Worm (Caenorhabditis elegans) whole organism, L4/young adult: ENCODE measurements around the gene sec-23.

Experiments
- W03F9.2 ChIP-seq: fragments of 150-350 bp; optimal IDR thresholded peaks from 2 replicates; lab custom pipeline; 2014; ENCODE audit warnings: missing biosample characterization, missing genetic modification characterization
- dao-5 ChIP-seq: sonication (generic microtip); optimal IDR thresholded peaks from 2 replicates; lab custom pipeline; 2016; ENCODE audit warnings: missing genotype, missing genetic modification characterization, moderate library complexity, missing compliant biosample characterization
- him-1 ChIP-seq: sonication (generic microtip); optimal IDR thresholded peaks from 2 replicates; lab custom pipeline; 2016; ENCODE audit warnings: missing genotype, missing genetic modification reagents, missing genetic modification characterization, missing compliant biosample characterization

The sec-23 gene

DNA sequence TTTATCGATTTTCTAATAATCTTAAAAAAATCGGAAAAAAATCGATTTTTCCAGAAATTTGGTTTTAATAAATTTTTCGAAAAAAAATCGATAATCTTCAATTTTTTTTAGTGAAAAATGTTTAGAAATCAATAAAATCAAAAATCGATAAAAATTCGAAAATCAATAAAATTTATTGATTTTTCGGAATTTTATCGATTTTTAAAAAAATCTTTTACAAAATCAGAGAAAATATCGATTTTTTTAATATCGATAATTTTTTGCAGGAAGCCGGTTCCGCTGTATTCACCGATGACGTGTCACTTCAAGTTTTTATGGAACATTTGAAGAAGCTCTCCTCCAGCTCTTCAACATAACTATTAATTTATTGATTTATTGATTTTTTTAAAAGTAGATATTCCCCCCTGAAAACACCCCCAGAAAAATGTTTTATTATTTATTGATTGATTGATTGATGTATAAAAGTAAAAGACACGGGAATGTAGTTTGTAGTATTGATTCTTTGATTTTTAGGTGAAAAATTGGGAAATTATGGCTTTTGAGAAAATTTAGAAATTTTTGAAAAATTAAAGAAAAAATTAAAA lies 14.2 kb downstream of the sec-23 start:
- TF ChIP-seq W03F9.2 (no peak), dao-5 (no peak), him-1 (no peak)

ce11 chrV:20119770-20120169 lies 28.7 kb downstream of the sec-23 start:
- no peak for TF ChIP-seq W03F9.2
- no peak for TF ChIP-seq dao-5
- no peak for TF ChIP-seq him-1

- TF ChIP-seq him-1: no peak
- TF ChIP-seq dao-5: no peak
- no peak for TF ChIP-seq W03F9.2
Observed at ce11 chrV:20120623-20121165, 29.6 kb downstream of the sec-23 start, which contains the start of gene ncx-1. ncx-1 (minus strand) TSS chrV:20120673.

ce11 chrV:20123010-20123409 lies 31.9 kb downstream of the sec-23 start:
- TF ChIP-seq W03F9.2 (no peak), him-1 (no peak), dao-5 (no peak)

DNA sequence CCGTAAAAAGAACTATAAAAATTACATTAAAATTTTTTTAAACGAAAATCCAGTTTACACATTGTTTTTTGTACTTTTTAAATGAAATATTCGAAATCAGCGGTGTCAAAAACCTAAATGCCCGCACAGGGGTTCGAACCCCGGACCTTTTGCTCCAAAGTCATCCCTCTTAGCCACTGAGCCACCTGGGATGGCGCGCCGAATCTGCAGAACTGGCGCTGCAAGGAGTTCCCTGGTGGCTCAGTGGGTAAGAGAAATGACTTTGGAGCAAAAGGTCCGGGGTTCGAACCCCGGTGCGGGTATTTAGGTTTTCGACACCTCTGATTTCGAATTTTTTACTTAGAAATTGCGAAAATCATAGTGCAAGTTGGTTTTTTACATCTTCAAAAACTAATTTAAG lies 32.6 kb downstream of the sec-23 start:
- TF ChIP-seq W03F9.2 (no peak), him-1 (no peak), dao-5 (no peak)

ce11 chrV:20124393-20124792 lies 33.3 kb downstream of the sec-23 start:
- TF ChIP-seq dao-5 (no peak), him-1 (no peak), W03F9.2 (no peak)

DNA sequence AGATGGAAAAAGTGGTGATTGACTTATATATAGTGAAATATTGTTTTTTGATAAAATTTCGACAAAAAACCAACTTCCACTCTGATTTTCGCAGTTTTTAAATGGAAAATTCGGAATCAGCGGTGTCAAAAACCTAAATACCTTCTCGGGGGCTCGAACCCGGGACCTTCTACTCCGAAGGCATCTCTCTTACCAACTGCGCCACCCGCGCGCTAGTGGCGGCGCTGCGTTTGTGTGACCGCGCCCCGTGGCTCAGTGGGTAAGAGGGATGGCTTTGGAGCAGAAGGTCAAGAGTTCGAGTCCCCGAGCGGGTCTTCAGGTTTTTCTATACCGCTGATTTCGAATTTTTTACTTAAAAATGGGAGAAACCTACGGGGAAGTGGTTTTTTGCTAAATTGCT lies 34.1 kb downstream of the sec-23 start:
- TF ChIP-seq W03F9.2 (no peak), dao-5 (no peak), him-1 (no peak)

- TF ChIP-seq him-1: no peak
- TF ChIP-seq dao-5: no peak
- TF ChIP-seq W03F9.2: no peak
Observed at ce11 chrV:20126637-20127036, 35.6 kb downstream of the sec-23 start.

- TF ChIP-seq him-1: no peak
- TF ChIP-seq dao-5: no peak
- TF ChIP-seq W03F9.2: no peak
Observed at ce11 chrV:20127543-20127942, 36.5 kb downstream of the sec-23 start.

DNA sequence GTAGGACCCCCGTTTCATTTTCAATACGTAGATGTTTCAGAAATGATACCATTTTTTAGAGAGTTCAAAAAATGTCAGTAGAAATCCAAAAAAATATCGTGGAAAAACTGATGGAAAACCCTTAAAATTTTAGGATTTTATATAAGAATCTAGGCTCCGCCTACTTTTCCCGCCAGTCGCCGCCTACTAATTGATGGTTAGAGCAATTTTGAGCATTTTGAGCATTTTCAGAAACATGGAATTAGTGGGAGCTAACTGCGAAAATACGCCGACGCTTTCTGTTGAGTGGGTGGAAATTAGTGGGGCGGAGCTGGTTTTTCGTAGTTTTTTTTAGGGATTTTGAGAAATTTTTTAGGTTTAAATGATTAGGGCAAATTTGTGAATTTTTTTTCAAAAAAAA lies 42.1 kb downstream of the sec-23 start, which contains the start of gene ssu-1:
Gene ssu-1 (minus strand): TSS at position 101 of the 400 bp plus-strand sequence.
- TF ChIP-seq W03F9.2 (no peak), him-1 (no peak), dao-5 (no peak)

DNA sequence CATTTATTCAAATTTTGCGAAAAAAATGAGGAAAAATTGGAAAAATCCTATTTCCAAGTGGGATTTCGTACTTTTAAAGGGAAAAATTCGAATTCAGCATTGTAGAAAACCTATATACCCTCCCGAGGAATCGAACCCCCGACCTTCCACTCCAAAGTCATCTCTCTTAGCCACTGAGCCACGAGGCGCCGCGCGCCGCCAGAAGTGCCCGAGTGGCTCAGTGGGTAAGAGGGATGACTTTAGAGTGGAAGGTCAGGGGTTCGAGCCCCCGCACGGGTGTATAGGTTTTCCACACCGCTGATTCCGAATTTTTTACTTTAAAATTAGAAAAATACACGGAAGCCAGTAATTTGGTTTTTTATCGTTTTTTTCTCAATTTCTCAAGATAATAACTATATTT lies 43.7 kb downstream of the sec-23 start:
- TF ChIP-seq dao-5: no peak
- no peak for TF ChIP-seq W03F9.2
- TF ChIP-seq him-1: no peak

- no peak for TF ChIP-seq him-1
Observed at ce11 chrV:20135247-20135646, 44.2 kb downstream of the sec-23 start, which contains the start of gene Y113G7A.22. Y113G7A.22 (minus strand) TSS chrV:20135347.

DNA sequence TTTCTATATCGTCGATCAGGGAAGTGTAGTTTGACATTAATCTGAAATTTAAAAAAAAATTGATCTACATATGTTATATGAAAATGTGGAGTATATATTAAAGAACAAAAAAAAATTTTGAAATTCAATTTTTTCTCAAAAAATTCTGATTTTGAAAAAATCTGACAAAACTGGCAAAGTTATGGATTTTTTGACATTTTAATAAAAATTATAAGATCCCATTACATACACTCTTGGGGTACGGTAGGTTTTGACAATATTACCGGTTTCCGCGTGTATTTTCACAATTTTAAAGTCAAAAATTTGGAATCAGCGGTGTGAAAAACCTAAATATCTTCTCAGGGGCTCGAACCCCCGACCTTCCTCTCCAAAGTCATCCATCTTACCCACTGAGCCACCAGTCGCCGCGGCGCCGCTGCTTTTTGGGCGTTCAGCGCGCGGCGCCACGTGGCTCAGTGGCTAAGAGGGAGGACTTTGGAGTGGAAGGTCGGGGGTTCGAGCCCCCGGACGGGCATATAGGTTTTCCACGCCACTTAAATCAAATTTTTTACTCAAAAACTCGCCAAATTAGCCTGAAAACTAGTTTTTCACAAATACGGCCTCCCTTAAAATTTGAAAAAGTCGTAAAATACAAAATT lies 47.5 kb downstream of the sec-23 start, which contains the start of gene Y113G7A.14:
Gene Y113G7A.14 (minus strand): TSS at position 51 of the 638 bp plus-strand sequence.
- no peak for TF ChIP-seq dao-5
- TF ChIP-seq him-1: no peak
- no peak for TF ChIP-seq W03F9.2

DNA sequence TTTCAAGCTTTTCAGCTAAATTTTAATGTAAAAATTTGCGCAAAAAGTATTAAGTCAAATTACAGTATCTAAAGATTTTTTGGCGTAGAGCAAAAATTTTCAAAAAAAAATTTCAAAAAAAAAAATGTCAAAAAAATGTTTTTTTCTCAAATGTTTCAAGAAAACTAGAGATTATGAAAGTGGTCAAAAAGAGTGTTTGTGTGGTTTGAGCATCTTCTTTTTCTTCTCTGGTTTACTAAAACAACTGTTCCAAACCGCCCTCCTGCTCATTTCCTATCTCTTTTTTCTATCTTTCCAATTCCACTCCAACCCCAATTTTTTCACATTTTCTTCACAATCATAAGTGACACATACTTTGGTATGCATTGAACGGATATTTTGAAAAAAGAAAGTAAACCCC lies 51.2 kb downstream of the sec-23 start, which contains the start of gene Y113G7A.12:
Gene Y113G7A.12 (plus strand): TSS at position 301 of the 400 bp plus-strand sequence.
- TF ChIP-seq dao-5: no peak

DNA sequence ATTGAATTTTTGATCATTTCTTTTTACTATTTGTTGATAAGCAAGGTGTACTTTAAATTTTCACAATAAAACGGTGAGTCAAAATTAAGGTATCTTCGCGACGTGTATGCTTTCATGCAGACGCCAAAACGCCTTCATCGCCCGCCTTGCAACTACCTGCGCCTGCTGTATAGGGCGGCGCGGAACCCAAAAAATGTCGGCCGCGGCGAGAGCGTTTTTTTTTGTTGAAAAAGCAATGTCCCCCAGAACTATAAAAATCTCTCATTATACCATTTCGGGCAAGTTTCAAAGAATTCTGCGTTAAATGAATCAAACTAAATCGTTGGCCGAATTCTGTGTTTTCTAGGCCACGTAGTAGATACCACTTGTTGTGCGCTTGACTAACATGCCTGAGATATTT lies 52.6 kb downstream of the sec-23 start:
- TF ChIP-seq dao-5 (no peak), W03F9.2 (no peak), him-1 (no peak)

DNA sequence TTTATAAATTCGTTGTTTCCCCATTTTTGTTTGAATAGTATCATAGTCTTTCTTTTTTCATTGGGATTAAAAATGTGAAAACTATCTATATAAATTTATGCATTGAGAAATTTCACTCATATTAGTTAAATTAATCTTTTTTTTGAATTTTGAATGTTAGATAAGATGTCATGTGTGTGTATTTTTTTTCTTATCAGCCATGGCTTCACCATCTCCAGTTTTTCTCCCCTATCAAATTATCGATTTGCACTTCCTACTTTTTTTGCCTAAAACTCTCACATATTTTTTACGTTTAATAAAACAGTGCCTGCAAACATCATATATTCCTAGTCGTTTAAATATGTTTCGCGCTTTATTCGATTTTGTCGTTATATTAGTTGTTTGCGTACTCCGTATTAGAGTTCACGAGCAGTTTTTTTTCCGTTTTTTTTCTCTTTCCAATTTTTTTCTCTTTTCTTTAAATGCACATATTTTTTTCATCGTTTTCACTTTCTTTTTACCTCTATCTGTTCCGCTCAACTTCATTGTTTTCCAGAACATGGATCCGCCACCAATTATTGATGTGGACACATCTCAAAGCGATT lies 56.7 kb downstream of the sec-23 start, which contains the start of gene Y113G7A.13:
Gene Y113G7A.13 (plus strand): TSS at position 534 of the 584 bp plus-strand sequence.
- TF ChIP-seq W03F9.2 (no peak), him-1 (no peak), dao-5 (no peak)
